Worm (Caenorhabditis elegans): ENCODE measurements around the gene srt-20.
"Not testable (repeated sequence)": the region's sequence is repeated elsewhere in the genome, so short reads cannot be mapped to it uniquely, and the experiment has no call there.

srt-20 gene

DNA sequence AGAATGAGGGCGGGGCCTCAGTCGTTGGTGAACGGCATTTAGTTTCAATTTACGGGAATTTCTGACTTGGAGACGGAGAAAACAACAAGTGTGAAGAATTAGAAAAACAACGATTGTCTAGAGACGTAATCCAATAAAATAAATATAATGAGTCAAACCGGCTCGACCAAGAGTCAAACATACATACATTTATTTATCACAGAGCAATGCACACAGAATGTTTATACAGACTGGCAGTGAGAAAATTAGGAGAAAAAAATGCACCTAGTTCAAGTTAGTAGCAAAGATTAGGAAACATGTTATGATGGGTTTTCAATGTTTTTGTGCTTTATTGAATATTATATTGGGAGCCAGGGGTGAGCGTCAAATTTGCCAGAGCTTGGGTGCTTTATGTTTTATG, at the start of gene srt-20:
srt-20 (minus strand) TSS at position 101 of the 400 bp plus-strand sequence.
- TF ChIP-seq aha-1 (tag); nhr-6 (tag; optimal IDR thresholded peaks at IDR 0.05); tag-97 (GFP tag; IDR thresholded peaks at IDR 0.05): not testable (repeated sequence)

- TF ChIP-seq nhr-28 (tag; optimal IDR thresholded peaks at IDR 0.05) (peak; percentile 23), jun-1 (tag; optimal IDR thresholded peaks at IDR 0.05) (no peak), mes-2 (tag; optimal IDR thresholded peaks at IDR 0.05; ENCODE audit: poor library complexity, severe bottlenecking) (no peak), nhr-11 (tag; optimal IDR thresholded peaks at IDR 0.05) (peak; percentile 89), vab-7 (GFP tag; IDR thresholded peaks at IDR 0.05) (no peak), gei-8 (GFP tag; optimal IDR thresholded peaks at IDR 0.05) (no peak)
Measured at ce11 chrV:4326841-4327240, 48.2 kb upstream of the srt-20 start, which contains the start of gene D2063.1. D2063.1 (plus strand) TSS chrV:4327121.

DNA sequence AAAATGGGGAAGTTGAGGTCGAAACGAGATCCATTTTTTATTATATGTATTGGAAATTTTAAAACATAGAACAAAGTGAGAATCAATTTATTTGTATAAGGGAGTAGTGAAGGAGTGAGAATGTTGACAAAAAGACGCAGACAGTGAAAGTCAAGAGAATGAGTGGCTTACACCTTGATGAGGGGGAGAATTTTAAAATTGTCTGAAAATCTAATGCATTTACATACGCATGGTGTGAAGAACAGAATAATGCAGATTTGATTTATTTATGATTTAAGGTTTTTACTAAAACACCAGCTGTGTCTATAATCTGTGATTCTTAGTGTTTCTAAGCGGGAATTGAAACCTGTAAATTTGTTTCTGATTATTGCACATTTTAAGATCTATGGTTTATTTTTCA, 46.8 kb upstream of the srt-20 start, which contains the start of gene nhr-125:
nhr-125 (minus strand) TSS at position 101 of the 400 bp plus-strand sequence.
- no peak for TF ChIP-seq mes-2 (tag; optimal IDR thresholded peaks at IDR 0.05; ENCODE audit: poor library complexity, severe bottlenecking)
- peak; percentile 62 for TF ChIP-seq aha-1 (tag)

ce11 chrV:4322706-4323105, 44.1 kb upstream of the srt-20 start, which contains the start of gene R02D1.2:
R02D1.2 (minus strand) TSS chrV:4322806.
- TF ChIP-seq Y48G9A.11 (GFP tag; IDR thresholded peaks at IDR 0.05) (no peak), mes-2 (tag; optimal IDR thresholded peaks at IDR 0.05; ENCODE audit: poor library complexity, severe bottlenecking) (no peak), mdl-1 (tag; optimal IDR thresholded peaks at IDR 0.05) (no peak), Y75B8A.6 (GFP tag; IDR thresholded peaks at IDR 0.05) (no peak), arid-1 (GFP tag; conservative IDR thresholded peaks at IDR 0.05) (no peak), zfp-2 (tag; optimal IDR thresholded peaks at IDR 0.05) (no peak), spr-3 (GFP tag; optimal IDR thresholded peaks at IDR 0.05) (no peak), nhr-102 (tag; optimal IDR thresholded peaks at IDR 0.05) (no peak), R02D3.7 (tag; optimal IDR thresholded peaks at IDR 0.05) (no peak), duxl-1 (tag; optimal IDR thresholded peaks at IDR 0.05; ENCODE audit: poor library complexity) (no peak), ama-1 (optimal IDR thresholded peaks at IDR 0.05) (no peak), hmg-1.1 (GFP tag; IDR thresholded peaks at IDR 0.05) (no peak), F10B5.3 (tag; optimal IDR thresholded peaks at IDR 0.05) (no peak), tra-1 (GFP tag; IDR thresholded peaks at IDR 0.05) (no peak), D1046.2 (GFP tag; IDR thresholded peaks at IDR 0.05) (no peak), lsy-2 (tag; optimal IDR thresholded peaks at IDR 0.05) (no peak), aha-1 (tag) (no peak)

DNA sequence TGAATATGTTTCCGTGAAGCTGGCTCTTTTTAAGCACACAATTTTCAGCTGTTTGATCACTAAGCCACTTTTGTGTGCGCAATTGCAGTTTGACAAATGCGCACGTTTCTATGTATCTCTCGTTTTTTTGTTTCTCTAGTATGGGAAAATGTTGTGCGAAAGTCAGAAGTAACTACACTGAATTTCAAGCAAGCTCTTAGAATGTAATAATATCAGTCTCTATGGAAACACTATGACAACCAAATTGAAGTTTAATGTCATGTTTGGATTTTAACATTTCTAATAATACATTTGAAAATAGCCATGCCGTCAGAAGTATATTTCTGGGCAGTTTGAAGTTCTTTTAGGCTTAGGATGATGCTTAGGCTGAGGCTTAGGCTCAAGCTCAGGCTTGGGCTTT, 41.2 kb upstream of the srt-20 start, which contains the start of gene ZC132.9:
ZC132.9 (minus strand) TSS at position 101 of the 400 bp plus-strand sequence.
- TF ChIP-seq hif-1 (tag; optimal IDR thresholded peaks at IDR 0.05), result no peak
- no peak for TF ChIP-seq lin-39 (tag; optimal IDR thresholded peaks at IDR 0.05)
- no peak for TF ChIP-seq fkh-10 (GFP tag; optimal IDR thresholded peaks at IDR 0.05)
- no peak for TF ChIP-seq mxl-3 (GFP tag; optimal IDR thresholded peaks at IDR 0.05)
- TF ChIP-seq aly-2 (tag; optimal IDR thresholded peaks at IDR 0.05), result no peak
- TF ChIP-seq F26F4.8 (GFP tag; conservative IDR thresholded peaks at IDR 0.05), result no peak

DNA sequence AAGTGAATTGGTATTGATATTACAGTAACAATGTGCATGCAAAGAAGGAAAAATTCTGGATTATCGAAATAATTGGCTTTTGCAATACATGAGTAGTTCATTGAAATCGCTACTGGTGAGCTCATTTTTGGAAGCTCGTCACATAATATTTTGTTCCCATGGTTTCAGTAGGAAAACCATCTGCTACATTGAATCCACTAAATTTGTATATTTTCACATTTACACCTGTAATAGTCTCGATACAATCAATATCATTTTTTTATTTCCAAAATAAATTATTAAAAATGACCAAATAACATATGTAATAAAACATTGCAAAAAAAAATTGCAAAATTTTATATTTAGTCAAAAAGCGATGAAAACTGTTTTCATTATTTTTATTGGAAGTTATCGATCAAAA, 36.4 kb upstream of the srt-20 start, which contains the start of gene srh-192:
srh-192 (minus strand) TSS at position 101 of the 400 bp plus-strand sequence.
- TF ChIP-seq lsy-2 (tag; optimal IDR thresholded peaks at IDR 0.05) (no peak), unc-62 (GFP tag; optimal IDR thresholded peaks at IDR 0.05 in 1 of 2) (peak in 1 of 2 experiments; percentile 15), unc-62 (tag; optimal IDR thresholded peaks at IDR 0.05) (no peak)

Measured in whole organism, L4 larva.